Worm (Caenorhabditis elegans) whole organism, L1 larva: ENCODE measurements around the gene arrd-15.

Experiments used
- F16B12.6 ChIP-seq: fragments of 150-350 bp; optimal IDR thresholded peaks from 2 replicates; lab custom pipeline; 2014; ENCODE audit warnings: missing biosample characterization, missing genetic modification characterization
- Y116A8C.19 ChIP-seq: sonication (generic microtip); optimal IDR thresholded peaks from 2 replicates; lab custom pipeline; 2016; ENCODE audit warnings: missing compliant biosample characterization, missing genetic modification characterization, borderline replicate concordance
- aly-2 ChIP-seq: fragments of 150-350 bp; optimal IDR thresholded peaks from 2 replicates; lab custom pipeline; 2014; ENCODE audit warnings: missing biosample characterization, missing genetic modification characterization
- blmp-1 ChIP-seq: fragments of 150-350 bp; optimal IDR thresholded peaks from 2 replicates; lab custom pipeline; 2014; ENCODE audit warnings: missing biosample characterization, missing genetic modification characterization
- ceh-8 ChIP-seq: fragments of 200-800 bp; sonication (Bioruptor generic); optimal IDR thresholded peaks from 2 replicates; lab custom pipeline; 2018; ENCODE audit warnings: mild to moderate bottlenecking, missing genetic modification characterization, moderate library complexity, missing compliant biosample characterization
- ceh-88 ChIP-seq: fragments of 200-800 bp; sonication (Bioruptor generic); IDR thresholded peaks from 2 replicates; pipeline ENCODE4 v1.3.6; 2022; ENCODE audit warnings: missing genetic modification characterization, missing compliant biosample characterization
- ceh-90 ChIP-seq: sonication (generic microtip); optimal IDR thresholded peaks from 2 replicates; lab custom pipeline; 2016; ENCODE audit warnings: missing genetic modification characterization, missing compliant biosample characterization
- ces-1 ChIP-seq: fragments of 150-350 bp; optimal IDR thresholded peaks from 2 replicates; lab custom pipeline; 2014; ENCODE audit warnings: missing biosample characterization, missing genetic modification reagents, missing genetic modification characterization
- efl-1 ChIP-seq, 4 experiments: fragments of 150-350 bp; optimal IDR thresholded peaks in 3 of 4; peaks in 1 of 4; 1 replicate in 1 of 4; 2 replicates in 3 of 4; lab custom pipeline; 2014; ENCODE audit warnings: missing biosample characterization in 2 of 4, missing genetic modification characterization in 2 of 4, missing genetic modification reagents in 2 of 4
- elt-2 ChIP-seq: sonication (generic microtip); optimal IDR thresholded peaks from 2 replicates; lab custom pipeline; 2016; ENCODE audit warnings: missing genetic modification characterization, mild to moderate bottlenecking, inconsistent platforms, missing compliant biosample characterization, missing genetic modification reagents
- hlh-17 ChIP-seq: fragments of 200-800 bp; sonication (Bioruptor generic); optimal IDR thresholded peaks from 2 replicates; lab custom pipeline; 2018; ENCODE audit warnings: missing genetic modification characterization, mild to moderate bottlenecking, missing compliant biosample characterization, moderate library complexity, borderline replicate concordance
- hlh-4 ChIP-seq: sonication (generic microtip); optimal IDR thresholded peaks from 2 replicates; lab custom pipeline; 2016; ENCODE audit warnings: mild to moderate bottlenecking, missing genetic modification characterization, missing compliant biosample characterization
- lin-13 ChIP-seq: fragments of 150-350 bp; optimal IDR thresholded peaks from 2 replicates; lab custom pipeline; 2014; ENCODE audit warnings: missing biosample characterization, missing genetic modification reagents, missing genetic modification characterization
- lin-35 ChIP-seq, 2 experiments: fragments of 150-350 bp; optimal IDR thresholded peaks; 2 replicates each; lab custom pipeline; 2014; ENCODE audit warnings: missing biosample characterization in 2 of 2, missing genetic modification characterization in 2 of 2, missing genetic modification reagents in 2 of 2
- lin-39 ChIP-seq: fragments of 150-350 bp; optimal IDR thresholded peaks from 2 replicates; lab custom pipeline; 2014; ENCODE audit warnings: missing biosample characterization, missing genetic modification reagents, missing genetic modification characterization
- lsy-2 ChIP-seq, 2 experiments: fragments of 150-350 bp; optimal IDR thresholded peaks; 2 replicates each; lab custom pipeline; 2014; ENCODE audit warnings: missing biosample characterization in 2 of 2, missing genetic modification characterization in 2 of 2
- mab-9 ChIP-seq: fragments of 200-800 bp; sonication (Bioruptor generic); IDR thresholded peaks from 2 replicates; pipeline ENCODE4 v1.3.6; 2022; ENCODE audit warnings: missing genetic modification reagents, missing genetic modification characterization, missing compliant biosample characterization
- mef-2 ChIP-seq: fragments of 150-350 bp; optimal IDR thresholded peaks from 2 replicates; lab custom pipeline; 2014; ENCODE audit warnings: missing biosample characterization, missing genetic modification characterization
- nhr-19 ChIP-seq: fragments of 200-800 bp; sonication (Bioruptor generic); conservative IDR thresholded peaks from 2 replicates; pipeline ENCODE4 v1.3.6; 2022; ENCODE audit warnings: missing genetic modification characterization, missing compliant biosample characterization
- nhr-20 ChIP-seq: sonication (generic microtip); optimal IDR thresholded peaks from 2 replicates; lab custom pipeline; 2016; ENCODE audit warnings: mild to moderate bottlenecking, missing genetic modification characterization, missing compliant biosample characterization
- nhr-237 ChIP-seq: fragments of 150-350 bp; optimal IDR thresholded peaks from 2 replicates; lab custom pipeline; 2014; ENCODE audit warnings: missing biosample characterization, missing genetic modification characterization
- nhr-71 ChIP-seq: sonication (generic microtip); optimal IDR thresholded peaks from 2 replicates; lab custom pipeline; 2016; ENCODE audit warnings: mild to moderate bottlenecking, missing genetic modification characterization, moderate library complexity, missing compliant biosample characterization
- nhr-76 ChIP-seq: sonication (generic microtip); optimal IDR thresholded peaks from 2 replicates; lab custom pipeline; 2017; ENCODE audit warnings: missing biosample characterization, missing genetic modification characterization
- nhr-84 ChIP-seq: sonication (generic microtip); optimal IDR thresholded peaks from 2 replicates; lab custom pipeline; 2017; ENCODE audit warnings: missing biosample characterization, missing genetic modification characterization
- nhr-85 ChIP-seq: sonication (generic microtip); peaks from one replicate; lab custom pipeline; 2016; ENCODE audit warnings: missing genetic modification characterization, inconsistent platforms, missing compliant biosample characterization
- nhr-90 ChIP-seq: sonication (generic microtip); optimal IDR thresholded peaks from 2 replicates; lab custom pipeline; 2016; ENCODE audit warnings: mild to moderate bottlenecking, missing genetic modification characterization, missing compliant biosample characterization; ENCODE audit not compliant: poor library complexity
- pag-3 ChIP-seq: sonication (generic microtip); optimal IDR thresholded peaks from 2 replicates; lab custom pipeline; 2017; ENCODE audit warnings: missing genetic modification characterization, mild to moderate bottlenecking, missing compliant biosample characterization, antibody characterized with exemption, borderline replicate concordance; ENCODE audit not compliant: insufficient read depth
- pqm-1 ChIP-seq: sonication (generic microtip); optimal IDR thresholded peaks from 3 replicates; lab custom pipeline; 2017; ENCODE audit warnings: missing biosample characterization, missing genetic modification characterization
- tbx-2 ChIP-seq: sonication (generic microtip); optimal IDR thresholded peaks from 2 replicates; lab custom pipeline; 2016; ENCODE audit warnings: missing genetic modification characterization, missing compliant biosample characterization
- unc-30 ChIP-seq: sonication (generic microtip); optimal IDR thresholded peaks from 2 replicates; lab custom pipeline; 2017; ENCODE audit warnings: missing biosample characterization, missing genetic modification characterization
- unc-86 ChIP-seq: sonication (generic microtip); optimal IDR thresholded peaks from 2 replicates; lab custom pipeline; 2016; ENCODE audit warnings: missing genetic modification characterization, missing compliant biosample characterization
- unc-98 ChIP-seq: fragments of 200-800 bp; sonication (Bioruptor generic); IDR thresholded peaks from 2 replicates; pipeline ENCODE4 v1.3.6; 2022; ENCODE audit warnings: missing genetic modification characterization, missing compliant biosample characterization
- xbp-1 ChIP-seq: sonication (generic microtip); optimal IDR thresholded peaks from 2 replicates; lab custom pipeline; 2016; ENCODE audit warnings: missing genetic modification characterization, missing compliant biosample characterization
- ztf-11 ChIP-seq, 2 experiments: sonication (generic microtip); optimal IDR thresholded peaks; 2 replicates each; lab custom pipeline; 2016 to 2017; ENCODE audit warnings: missing genetic modification characterization in 2 of 2, missing biosample characterization in 1 of 2, missing compliant biosample characterization in 1 of 2
- ztf-4 ChIP-seq: fragments of 150-350 bp; optimal IDR thresholded peaks from 2 replicates; lab custom pipeline; 2014; ENCODE audit warnings: missing biosample characterization, missing genetic modification characterization

Gene arrd-15

ce11 chrIII:8904914-8905665 lies 24.7 kb upstream of the arrd-15 start, which contains the start of gene unc-32 (continued):
- TF ChIP-seq blmp-1 (no peak), efl-1 (optimal IDR thresholded peaks at IDR 0.05; lab: Kevin White, UChicago) (peak; percentile 39 to 40), efl-1 (GFP tag; optimal IDR thresholded peaks at IDR 0.05 in 1 of 2; lab: Kevin White, UChicago) (peak; percentile 35 to 37), lin-13 (no peak), lin-39 (tag; lab: Kevin White, UChicago) (no peak), ztf-11 (tag; optimal IDR thresholded peaks at IDR 0.05; lab: Kevin White, UChicago) (no peak), ceh-90 (tag; lab: Kevin White, UChicago) (no peak)

- no peak for TF ChIP-seq unc-30
- TF ChIP-seq unc-86 (tag; lab: Kevin White, UChicago) = no peak
- no peak for TF ChIP-seq mab-9 (GFP tag; lab: Robert Waterston, UW)
- TF ChIP-seq nhr-76 (tag; lab: Kevin White, UChicago) = no peak
- TF ChIP-seq blmp-1 = no peak
- TF ChIP-seq nhr-71 = no peak
- TF ChIP-seq F16B12.6 (tag; lab: Kevin White, UChicago) = no peak
- TF ChIP-seq aly-2 (tag; lab: Kevin White, UChicago) = no peak
- TF ChIP-seq hlh-17 (GFP tag; lab: Kevin White, UChicago) = no peak
- TF ChIP-seq nhr-85 (tag; lab: Kevin White, UChicago) = no peak
- no peak for TF ChIP-seq nhr-20 (tag; lab: Kevin White, UChicago)
- no peak for TF ChIP-seq xbp-1 (tag; lab: Kevin White, UChicago)
- no peak for TF ChIP-seq Y116A8C.19 (tag; lab: Kevin White, UChicago)
- no peak for TF ChIP-seq efl-1 (optimal IDR thresholded peaks at IDR 0.05; lab: Kevin White, UChicago)
- no peak for TF ChIP-seq efl-1 (GFP tag; optimal IDR thresholded peaks at IDR 0.05 in 1 of 2; lab: Kevin White, UChicago)
- TF ChIP-seq nhr-237 (tag; lab: Kevin White, UChicago) = no peak
- TF ChIP-seq elt-2 = no peak
These were observed 19.7 kb upstream of the arrd-15 start for ce11 chrIII:8910139-8910538.

- TF ChIP-seq nhr-90 = no peak
These were observed 18.1 kb upstream of the arrd-15 start, which contains the start of gene tpk-1 for ce11 chrIII:8911598-8912194. TSS of gene tpk-1 (plus strand) at chrIII:8912144.

- TF ChIP-seq nhr-84 (tag; lab: Kevin White, UChicago) (no peak), ceh-88 (no peak), unc-98 (GFP tag; lab: Robert Waterston, UW) (no peak)
These were observed 16.4 kb upstream of the arrd-15 start, which contains the start of gene trxr-2 for ce11 chrIII:8913469-8913868. TSS of gene trxr-2 (plus strand) at chrIII:8913769.

ce11 chrIII:8917879-8918381 lies 11.9 kb upstream of the arrd-15 start, which contains the start of gene cdc-25.3:
TSS of gene cdc-25.3 (minus strand) at chrIII:8917929.
- no peak for TF ChIP-seq mef-2 (tag; lab: Kevin White, UChicago)
- TF ChIP-seq tbx-2 (tag; lab: Kevin White, UChicago) = no peak
- TF ChIP-seq lsy-2 (tag; optimal IDR thresholded peaks at IDR 0.05; lab: Kevin White, UChicago) = no peak
- no peak for TF ChIP-seq nhr-19 (GFP tag; lab: Robert Waterston, UW)
- TF ChIP-seq hlh-4 = no peak
- no peak for TF ChIP-seq nhr-20 (tag; lab: Kevin White, UChicago)
- TF ChIP-seq lin-35 (GFP tag; optimal IDR thresholded peaks at IDR 0.05; lab: Kevin White, UChicago) = no peak
- no peak for TF ChIP-seq ztf-4 (tag; lab: Kevin White, UChicago)
- no peak for TF ChIP-seq pag-3
- TF ChIP-seq pqm-1 (tag; lab: Kevin White, UChicago) = no peak
- TF ChIP-seq ceh-8 (GFP tag; lab: Kevin White, UChicago) = no peak
- TF ChIP-seq ces-1 (GFP tag; lab: Kevin White, UChicago) = no peak
